Worm (Caenorhabditis elegans) whole organism, late embryonic: ENCODE measurements around the gene tgt-2.

Experiments used
- C08G9.2 ChIP-seq: sonication (generic microtip); optimal IDR thresholded peaks from 2 replicates; lab custom pipeline; 2016; ENCODE audit warnings: mild to moderate bottlenecking, missing genetic modification characterization, moderate library complexity, missing compliant biosample characterization
- ama-1 ChIP-seq: fragments of 150-350 bp; optimal IDR thresholded peaks from 2 replicates; lab custom pipeline; 2014
- fkh-10 ChIP-seq: fragments of 150-350 bp; optimal IDR thresholded peaks from 2 replicates; lab custom pipeline; 2014; ENCODE audit warnings: missing biosample characterization, missing genetic modification reagents, missing genetic modification characterization
- hlh-30 ChIP-seq: sonication (generic microtip); optimal IDR thresholded peaks from 2 replicates; lab custom pipeline; 2017; ENCODE audit warnings: antibody characterized with exemption, missing genetic modification characterization, missing compliant biosample characterization; ENCODE audit not compliant: insufficient read depth
- lim-6 ChIP-seq: sonication (generic microtip); optimal IDR thresholded peaks from 2 replicates; lab custom pipeline; 2016; ENCODE audit warnings: missing genetic modification characterization, missing compliant biosample characterization
- lin-11 ChIP-seq: fragments of 200-800 bp; sonication (Bioruptor generic); optimal IDR thresholded peaks from 2 replicates; lab custom pipeline; 2018; ENCODE audit warnings: mild to moderate bottlenecking, missing genetic modification characterization, missing compliant biosample characterization
- odd-2 ChIP-seq: sonication (generic microtip); optimal IDR thresholded peaks from 2 replicates; lab custom pipeline; 2017; ENCODE audit warnings: antibody characterized with exemption, mild to moderate bottlenecking, missing genetic modification characterization, missing compliant biosample characterization
- pag-3 ChIP-seq: sonication (generic microtip); optimal IDR thresholded peaks from 2 replicates; lab custom pipeline; 2016; ENCODE audit warnings: missing compliant biosample characterization, missing genetic modification characterization, borderline replicate concordance
- pha-2 ChIP-seq: sonication (generic microtip); optimal IDR thresholded peaks from 2 replicates; lab custom pipeline; 2017; ENCODE audit warnings: mild to moderate bottlenecking, missing genetic modification characterization, missing compliant biosample characterization
- pqm-1 ChIP-seq: sonication (generic microtip); optimal IDR thresholded peaks from 2 replicates; lab custom pipeline; 2016; ENCODE audit warnings: missing genetic modification characterization, missing compliant biosample characterization
- tbx-2 ChIP-seq: sonication (generic microtip); optimal IDR thresholded peaks from 2 replicates; lab custom pipeline; 2016; ENCODE audit warnings: missing genetic modification characterization, missing compliant biosample characterization
- unc-55 ChIP-seq: sonication (generic microtip); optimal IDR thresholded peaks from 2 replicates; lab custom pipeline; 2017; ENCODE audit warnings: missing biosample characterization, missing genetic modification reagents, missing genetic modification characterization
- unc-86 ChIP-seq: sonication (generic microtip); optimal IDR thresholded peaks from 2 replicates; lab custom pipeline; 2016; ENCODE audit warnings: missing genetic modification characterization, missing compliant biosample characterization

DNA sequence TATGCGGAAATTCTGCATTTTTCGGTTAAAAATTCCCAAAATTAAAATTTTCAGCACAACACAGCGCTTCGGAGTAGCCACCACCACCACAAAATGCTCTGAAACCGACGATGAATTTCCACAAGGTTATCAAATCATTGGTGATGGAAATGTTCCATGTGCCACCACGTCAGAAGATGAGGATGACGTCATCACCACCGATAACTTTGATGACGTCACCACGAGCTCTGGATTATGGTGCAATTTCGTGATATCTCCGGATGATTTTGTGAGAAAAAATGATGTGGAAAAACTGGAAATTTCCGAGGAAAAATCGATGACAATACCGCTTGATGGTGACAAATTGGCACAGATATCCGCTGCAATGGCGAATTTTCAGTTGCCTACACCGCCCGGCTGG is 5.1 kb upstream of the tgt-2 start:
- no peak for TF ChIP-seq unc-55 (GFP tag; lab: Kevin White, UChicago)
- TF ChIP-seq tbx-2 (tag; lab: Kevin White, UChicago): no peak
- TF ChIP-seq pqm-1: no peak
- no peak for TF ChIP-seq unc-86 (tag; lab: Kevin White, UChicago)
- no peak for TF ChIP-seq pag-3
- TF ChIP-seq odd-2: no peak
- TF ChIP-seq lin-11 (tag; lab: Kevin White, UChicago): no peak
- TF ChIP-seq fkh-10 (GFP tag; lab: Kevin White, UChicago): no peak
- TF ChIP-seq pha-2 (tag; lab: Kevin White, UChicago): no peak
- no peak for TF ChIP-seq hlh-30 (tag; lab: Kevin White, UChicago)
- no peak for TF ChIP-seq C08G9.2
- TF ChIP-seq lim-6 (tag; lab: Kevin White, UChicago): no peak
- TF ChIP-seq ama-1: no peak
